Worm (Caenorhabditis elegans) whole organism, L4 larva: ENCODE results near the gene R03H10.5.

Source experiments
- ceh-82 ChIP-seq: sonication (generic microtip); optimal IDR thresholded peaks from 2 replicates; lab custom pipeline; 2017; ENCODE audit warnings: missing biosample characterization, missing genetic modification characterization
- ces-1 ChIP-seq: fragments of 150-350 bp; sonication (generic microtip); optimal IDR thresholded peaks from 4 replicates; lab custom pipeline; 2014; ENCODE audit warnings: missing biosample characterization, missing genetic modification reagents, missing genetic modification characterization
- duxl-1 ChIP-seq: sonication (generic microtip); optimal IDR thresholded peaks from 2 replicates; lab custom pipeline; 2016; ENCODE audit warnings: mild to moderate bottlenecking, missing genetic modification characterization, moderate library complexity, missing compliant biosample characterization; ENCODE audit not compliant: poor library complexity
- lin-15B ChIP-seq: fragments of 150-350 bp; sonication (generic microtip); optimal IDR thresholded peaks from 3 replicates; lab custom pipeline; 2014; ENCODE audit warnings: missing biosample characterization, missing genetic modification characterization
- lir-3 ChIP-seq: sonication (generic microtip); optimal IDR thresholded peaks from 2 replicates; lab custom pipeline; 2016; ENCODE audit warnings: mild to moderate bottlenecking, missing genetic modification characterization, missing compliant biosample characterization
- nhr-11 ChIP-seq: fragments of 150-350 bp; optimal IDR thresholded peaks from 2 replicates; lab custom pipeline; 2014; ENCODE audit warnings: missing biosample characterization, missing genetic modification characterization
- nhr-111 ChIP-seq: fragments of 200-800 bp; sonication (Bioruptor generic); optimal IDR thresholded peaks from 2 replicates; lab custom pipeline; 2018; ENCODE audit warnings: mild to moderate bottlenecking, missing genetic modification characterization, missing compliant biosample characterization
- nhr-42 ChIP-seq: fragments of 200-800 bp; sonication (Bioruptor generic); IDR thresholded peaks from 2 replicates; pipeline ENCODE4 v1.3.6; 2022; ENCODE audit warnings: missing genetic modification characterization, missing compliant biosample characterization
- pha-4 ChIP-seq, 2 experiments: fragments of 150-350 bp in 1 of 2; fragments of 200-800 bp in 1 of 2; sonication (Bioruptor generic) in 1 of 2; IDR thresholded peaks in 1 of 2; optimal IDR thresholded peaks in 1 of 2; 2 replicates each; pipeline versions ENCODE4 v1.3.6 to Lab custom; 2014 to 2022; ENCODE audit warnings: missing genetic modification characterization in 2 of 2, missing genetic modification reagents in 2 of 2, missing biosample characterization in 1 of 2, missing compliant biosample characterization in 1 of 2
- pqm-1 ChIP-seq: sonication (generic microtip); optimal IDR thresholded peaks from 2 replicates; lab custom pipeline; 2017; ENCODE audit warnings: missing biosample characterization, missing genetic modification characterization
- skn-1 ChIP-seq: fragments of 150-350 bp; optimal IDR thresholded peaks from 2 replicates; lab custom pipeline; 2014; ENCODE audit warnings: missing biosample characterization, missing genetic modification characterization
- spr-1 ChIP-seq: sonication (generic microtip); optimal IDR thresholded peaks from 2 replicates; lab custom pipeline; 2016; ENCODE audit warnings: mild to moderate bottlenecking, missing genetic modification characterization, missing compliant biosample characterization

DNA sequence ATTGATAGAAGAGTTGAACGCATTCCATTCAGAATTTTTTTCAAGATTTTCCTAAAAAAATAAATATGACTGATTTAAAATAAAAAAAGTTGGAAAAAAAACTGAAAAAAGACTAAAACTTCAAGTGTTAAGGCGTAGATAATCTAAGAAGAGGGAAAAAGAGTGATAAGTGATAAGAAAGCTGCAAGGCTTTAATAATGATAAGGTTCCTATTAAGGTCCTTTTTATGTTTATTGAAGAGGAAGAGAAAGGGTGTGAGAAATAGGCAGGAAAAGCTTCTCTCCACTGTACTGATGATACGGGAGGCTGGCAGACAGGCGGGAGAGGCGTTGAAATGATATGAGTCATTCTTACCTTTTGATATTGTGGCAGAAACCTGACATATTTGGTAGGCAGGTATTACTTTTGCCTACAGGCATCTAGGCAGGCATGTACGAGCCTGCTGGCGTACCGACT lies 33.3 kb upstream of the R03H10.5 start, which contains the start of gene mth-1:
- no peak for TF ChIP-seq nhr-42 (GFP tag; lab: Robert Waterston, UW)
- no peak for TF ChIP-seq lir-3 (tag; lab: Kevin White, UChicago)
- no peak for TF ChIP-seq ceh-82
- TF ChIP-seq nhr-11 (tag; lab: Kevin White, UChicago): no peak
- no peak for TF ChIP-seq duxl-1 (tag; lab: Kevin White, UChicago)
- TF ChIP-seq nhr-111: no peak
- TF ChIP-seq ces-1 (GFP tag; lab: Kevin White, UChicago): no peak
- no peak for TF ChIP-seq pha-4 (GFP tag; IDR thresholded peaks at IDR 0.05; lab: Robert Waterston, UW)
- TF ChIP-seq pha-4 (tag; optimal IDR thresholded peaks at IDR 0.05; lab: Kevin White, UChicago): no peak
- TF ChIP-seq skn-1 (tag; lab: Kevin White, UChicago): no peak
- TF ChIP-seq pqm-1: peak; percentile 68
- TF ChIP-seq spr-1 (tag; lab: Kevin White, UChicago): no peak
- no peak for TF ChIP-seq lin-15B (tag; lab: Kevin White, UChicago)
